Fruit fly (Drosophila melanogaster): ENCODE results near the gene CG3277.

DNA sequence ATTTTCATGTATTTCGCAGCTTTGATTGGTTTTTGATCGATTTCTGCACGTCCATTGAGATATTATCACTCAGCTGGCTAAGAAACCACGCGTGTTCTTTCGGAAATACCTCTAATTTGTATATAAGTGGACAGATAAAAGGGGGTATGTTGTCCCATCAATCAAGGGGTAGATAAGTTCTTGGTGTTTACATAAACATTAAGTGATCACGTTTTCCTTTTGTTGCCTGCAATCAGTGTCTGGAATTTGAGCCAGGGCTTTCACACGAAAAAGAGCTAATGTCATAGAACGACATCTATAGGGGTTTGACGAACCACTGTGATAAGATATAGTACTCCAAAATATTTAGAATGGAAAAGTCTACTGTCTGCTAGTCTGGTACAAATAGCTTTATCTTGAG, 25.1 kb upstream of the CG3277 start:
- no peak for TF ChIP-seq CG8478 (optimal IDR thresholded peaks at IDR 0.05)
- no peak for TF ChIP-seq CTCF (optimal IDR thresholded peaks at IDR 0.05)

All from S2 (cell line).